Fruit fly (Drosophila melanogaster) whole organism, pupa: ENCODE measurements around the gene CG11841.

Source experiments
- CG10348 ChIP-seq: fragments of 200-800 bp; sonication (Bioruptor generic); IDR thresholded peaks from 2 replicates; pipeline ENCODE4 v1.3.6; 2022; ENCODE audit warnings: missing biosample characterization, missing genetic modification characterization
- CG12605 ChIP-seq: fragments of 200-800 bp; sonication (Bioruptor generic); IDR thresholded peaks from 2 replicates; pipeline ENCODE4 v1.3.6; 2022; ENCODE audit warnings: missing biosample characterization, missing genetic modification characterization
- CG13204 ChIP-seq: fragments of 200-800 bp; sonication (Bioruptor generic); optimal IDR thresholded peaks from 2 replicates; lab custom pipeline; 2018; ENCODE audit warnings: missing biosample characterization, mild to moderate bottlenecking, missing genetic modification characterization, moderate library complexity
- CG14655 ChIP-seq: fragments of 200-800 bp; sonication (Bioruptor generic); optimal IDR thresholded peaks from 3 replicates; lab custom pipeline; 2017; ENCODE audit warnings: mild to moderate bottlenecking, missing biosample characterization, missing genetic modification reagents, missing genetic modification characterization
- CG15710 ChIP-seq: fragments of 200-800 bp; sonication (Bioruptor generic); optimal IDR thresholded peaks from 2 replicates; lab custom pipeline; 2018; ENCODE audit warnings: missing biosample characterization, mild to moderate bottlenecking, missing genetic modification characterization, moderate library complexity
- CG17806 ChIP-seq: fragments of 200-800 bp; sonication (Bioruptor generic); optimal IDR thresholded peaks from 2 replicates; lab custom pipeline; 2018; ENCODE audit warnings: missing biosample characterization, mild to moderate bottlenecking, missing genetic modification characterization, moderate library complexity
- CG32121 ChIP-seq: fragments of 200-800 bp; sonication (Bioruptor generic); IDR thresholded peaks from 2 replicates; pipeline ENCODE4 v1.3.6; 2022; ENCODE audit warnings: missing biosample characterization, missing genetic modification characterization
- CG34367 ChIP-seq: fragments of 200-800 bp; sonication (Bioruptor generic); optimal IDR thresholded peaks from 2 replicates; lab custom pipeline; 2018; ENCODE audit warnings: missing biosample characterization, mild to moderate bottlenecking, missing genetic modification characterization
- CG4496 ChIP-seq: fragments of 200-800 bp; sonication (Bioruptor generic); IDR thresholded peaks from 3 replicates; pipeline ENCODE4 v1.3.6; 2022; ENCODE audit warnings: missing biosample characterization, missing genetic modification characterization
- CG8159 ChIP-seq: fragments of 200-800 bp; sonication (Bioruptor generic); optimal IDR thresholded peaks from 3 replicates; lab custom pipeline; 2018; ENCODE audit warnings: missing biosample characterization, mild to moderate bottlenecking, missing genetic modification characterization, moderate library complexity
- CG8301 ChIP-seq: fragments of 200-800 bp; sonication (Bioruptor generic); optimal IDR thresholded peaks from 2 replicates; lab custom pipeline; 2018; ENCODE audit warnings: missing biosample characterization, mild to moderate bottlenecking, missing genetic modification characterization
- CG9948 ChIP-seq: fragments of 200-800 bp; sonication (Bioruptor generic); optimal IDR thresholded peaks from 2 replicates; lab custom pipeline; 2018; ENCODE audit warnings: missing biosample characterization, mild to moderate bottlenecking, missing genetic modification characterization, moderate library complexity
- D1 ChIP-seq: fragments of 200-800 bp; sonication (Bioruptor generic); optimal IDR thresholded peaks from 2 replicates; lab custom pipeline; 2018; ENCODE audit warnings: missing biosample characterization, mild to moderate bottlenecking, missing genetic modification characterization, moderate library complexity
- EcR ChIP-seq: fragments of 200-800 bp; sonication (Bioruptor generic); optimal IDR thresholded peaks from 3 replicates; lab custom pipeline; 2019; ENCODE audit warnings: missing biosample characterization, missing genetic modification characterization, mild to moderate bottlenecking, moderate library complexity, missing genetic modification reagents
- Ets98B ChIP-seq: fragments of 200-800 bp; sonication (Bioruptor generic); IDR thresholded peaks from 2 replicates; pipeline ENCODE4 v1.3.6; 2022; ENCODE audit warnings: missing biosample characterization, missing genetic modification characterization
- Pif1A ChIP-seq: fragments of 200-800 bp; sonication (Bioruptor generic); optimal IDR thresholded peaks from 3 replicates; lab custom pipeline; 2016; ENCODE audit warnings: missing biosample characterization, missing genetic modification characterization
- Pif1B ChIP-seq: fragments of 200-800 bp; sonication (Bioruptor generic); optimal IDR thresholded peaks from 3 replicates; lab custom pipeline; 2016; ENCODE audit warnings: missing biosample characterization, missing genetic modification characterization
- Snoo ChIP-seq: fragments of 200-800 bp; sonication (Bioruptor generic); optimal IDR thresholded peaks from 3 replicates; lab custom pipeline; 2017; ENCODE audit warnings: missing biosample characterization, mild to moderate bottlenecking, missing genetic modification characterization, inconsistent platforms
- fd96Ca ChIP-seq: fragments of 200-800 bp; sonication (Bioruptor generic); IDR thresholded peaks from 3 replicates; pipeline ENCODE4 v1.3.6; 2022; ENCODE audit warnings: missing biosample characterization, missing genetic modification characterization
- gl ChIP-seq: fragments of 200-800 bp; sonication (Bioruptor generic); optimal IDR thresholded peaks from 2 replicates; lab custom pipeline; 2018; ENCODE audit warnings: missing biosample characterization, mild to moderate bottlenecking, missing genetic modification characterization
- rn ChIP-seq: fragments of 200-800 bp; sonication (Bioruptor generic); IDR thresholded peaks from 2 replicates; pipeline ENCODE4 v1.3.6; 2022; ENCODE audit warnings: missing biosample characterization, missing genetic modification characterization

CG11841 gene

DNA sequence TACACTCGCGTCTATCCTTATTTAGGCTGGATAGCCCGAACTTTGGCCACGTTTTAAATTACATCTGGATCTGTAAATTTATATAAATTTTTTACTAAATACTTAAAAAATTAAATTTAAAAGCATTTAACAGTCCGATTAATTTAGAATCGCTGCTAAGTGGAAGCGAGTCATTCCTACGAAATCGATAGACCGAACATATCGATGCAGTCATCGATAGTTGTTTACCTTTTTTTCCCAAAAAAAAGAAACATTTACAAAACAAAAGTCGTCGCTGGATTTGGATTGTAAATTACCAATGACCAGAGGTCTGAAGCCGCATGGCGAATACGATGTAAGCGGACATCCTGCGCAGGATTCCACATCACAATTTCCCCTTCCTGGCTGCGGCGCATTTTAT lies 4.9 kb downstream of the CG11841 start, which contains the start of gene Sirt7:
Sirt7 (plus strand) TSS at position 218 of the 400 bp plus-strand sequence.
- TF ChIP-seq CG15710, result peak; percentile 73
- no peak for TF ChIP-seq Pif1A (GFP tag; lab: Kevin White, UChicago)
- TF ChIP-seq CG34367 (tag; lab: Kevin White, UChicago), result peak; percentile 83
- TF ChIP-seq CG12605, result peak; percentile 87
- no peak for TF ChIP-seq EcR (GFP tag; lab: Kevin White, UChicago)
- peak; percentile 82 for TF ChIP-seq CG14655
- peak; percentile 64 for TF ChIP-seq CG9948 (tag; lab: Kevin White, UChicago)
- peak; percentile 67 for TF ChIP-seq Snoo (tag; lab: Kevin White, UChicago)
- TF ChIP-seq Pif1B (GFP tag; lab: Kevin White, UChicago), result no peak
- TF ChIP-seq CG8301 (tag; lab: Kevin White, UChicago), result no peak
- TF ChIP-seq CG10348, result no peak
- TF ChIP-seq CG32121 (GFP tag; lab: Robert Waterston, UW), result peak; percentile 85
- peak; percentile 89 for TF ChIP-seq CG4496 (GFP tag; lab: Robert Waterston, UW)
- peak; percentile 89 for TF ChIP-seq fd96Ca (GFP tag; lab: Robert Waterston, UW)
- no peak for TF ChIP-seq CG13204
- no peak for TF ChIP-seq D1 (tag; lab: Kevin White, UChicago)
- TF ChIP-seq CG8159 (tag; lab: Kevin White, UChicago), result peak; percentile 77
- peak; percentile 56; the same call in 1 of the 2 replicates for TF ChIP-seq rn (GFP tag; lab: Robert Waterston, UW)
- TF ChIP-seq gl (tag; lab: Kevin White, UChicago), result peak; percentile 78
- peak; percentile 66 for TF ChIP-seq CG17806
- peak; percentile 82 for TF ChIP-seq Ets98B (GFP tag; lab: Robert Waterston, UW)

DNA sequence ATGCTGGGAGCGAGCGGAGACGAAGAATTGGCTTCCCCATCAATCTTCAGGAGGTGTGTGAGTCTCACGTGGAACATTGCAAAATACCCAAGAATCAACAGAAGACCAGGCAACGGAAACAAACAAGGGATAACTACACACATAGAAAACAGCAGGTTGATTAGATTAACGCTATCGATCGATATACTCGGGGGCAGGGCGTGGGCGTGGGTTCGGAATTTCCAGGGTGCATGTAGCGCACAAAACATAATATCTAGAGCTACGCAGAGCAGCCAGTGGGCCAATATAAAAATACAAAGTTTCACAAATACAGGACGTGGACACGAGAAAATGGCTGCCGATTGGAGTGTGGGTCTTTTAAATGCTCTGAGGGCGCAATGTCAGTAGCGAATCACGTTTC lies 8.5 kb downstream of the CG11841 start:
- TF ChIP-seq EcR (GFP tag; lab: Kevin White, UChicago), result no peak
- no peak for TF ChIP-seq CG17806
- TF ChIP-seq Ets98B (GFP tag; lab: Robert Waterston, UW), result no peak

DNA sequence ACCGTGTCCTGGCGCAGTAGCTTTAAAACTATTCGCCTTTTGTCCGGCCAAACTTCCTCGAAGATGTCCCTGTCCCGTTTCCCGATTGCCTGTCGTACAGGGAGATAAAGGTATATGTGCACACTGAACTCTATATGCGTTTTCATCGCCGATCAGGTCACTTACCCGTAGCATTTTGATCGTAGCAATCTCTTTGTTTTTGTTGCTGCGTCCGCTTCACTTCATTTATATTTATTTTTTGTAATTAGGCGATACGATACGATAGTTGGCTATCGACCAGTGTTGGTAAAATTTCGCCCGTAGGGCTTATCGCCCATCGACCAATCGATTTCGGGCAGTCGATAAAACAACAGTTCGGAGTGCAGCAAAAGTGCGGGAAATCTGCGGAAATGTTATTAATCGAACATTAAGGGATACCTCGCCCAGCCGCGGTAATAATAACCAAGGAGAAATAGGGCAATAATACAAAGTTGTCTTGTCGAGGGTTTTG lies 11.9 kb downstream of the CG11841 start, which contains the start of the genes Cul5 and Bicra:
Cul5 (minus strand) TSS at position 259 of the 490 bp plus-strand sequence.
Bicra (plus strand) TSS at position 324 of the 490 bp plus-strand sequence.
- TF ChIP-seq CG17806, result no peak
- peak; percentile 51; the same call in 1 of the 2 replicates for TF ChIP-seq CG12605
- TF ChIP-seq CG4496 (GFP tag; lab: Robert Waterston, UW), result no peak
- TF ChIP-seq CG34367 (tag; lab: Kevin White, UChicago), result no peak
- no peak for TF ChIP-seq Snoo (tag; lab: Kevin White, UChicago)
- no peak for TF ChIP-seq CG32121 (GFP tag; lab: Robert Waterston, UW)
- TF ChIP-seq EcR (GFP tag; lab: Kevin White, UChicago), result peak; percentile 94
- no peak for TF ChIP-seq D1 (tag; lab: Kevin White, UChicago)
- TF ChIP-seq, all 21 proteins: peak for 2

DNA sequence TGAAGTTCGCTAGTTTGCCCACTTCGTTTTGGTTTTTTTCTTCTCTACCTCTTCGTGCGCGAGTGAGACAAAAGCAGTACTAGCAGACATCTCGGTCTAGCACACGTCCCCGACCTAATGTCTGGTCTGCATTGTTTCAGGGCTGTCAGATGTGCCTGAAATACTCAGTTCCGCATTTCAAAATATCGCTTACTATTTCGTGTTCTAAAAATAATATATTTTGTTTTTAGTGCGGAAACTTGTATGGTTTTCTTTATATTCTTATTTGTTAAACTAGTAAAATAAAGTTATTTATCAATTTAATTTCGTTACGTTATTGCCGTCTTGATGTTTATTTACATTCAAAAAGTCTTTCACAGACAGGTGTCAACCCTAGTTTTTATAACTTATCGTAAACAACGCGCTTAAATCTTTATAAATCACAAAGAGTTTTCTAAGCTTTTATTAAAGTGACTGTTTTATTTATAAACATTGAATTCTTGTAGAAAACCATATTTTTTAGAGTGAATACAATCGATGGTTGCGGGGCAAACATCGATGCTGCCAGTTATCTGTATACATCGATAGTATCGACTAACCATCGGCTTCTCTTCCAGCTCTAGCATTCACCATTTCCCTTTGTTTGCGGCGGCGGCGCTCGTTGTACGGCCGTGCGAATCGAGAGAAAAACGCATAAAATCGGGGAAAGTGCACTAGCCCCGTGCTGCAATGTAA lies 12.5 kb downstream of the CG11841 start:
- TF ChIP-seq D1 (tag; lab: Kevin White, UChicago), result no peak
- TF ChIP-seq Ets98B (GFP tag; lab: Robert Waterston, UW), result no peak
- no peak for TF ChIP-seq CG10348
- TF ChIP-seq rn (GFP tag; lab: Robert Waterston, UW), result no peak
- TF ChIP-seq CG8159 (tag; lab: Kevin White, UChicago), result peak; percentile 82
- peak; percentile 80 for TF ChIP-seq CG15710
- TF ChIP-seq CG4496 (GFP tag; lab: Robert Waterston, UW), result no peak
- TF ChIP-seq CG13204, result no peak
- TF ChIP-seq Snoo (tag; lab: Kevin White, UChicago), result peak; percentile 46
- TF ChIP-seq CG9948 (tag; lab: Kevin White, UChicago), result peak; percentile 71
- TF ChIP-seq CG12605, result no peak
- TF ChIP-seq gl (tag; lab: Kevin White, UChicago), result no peak
- TF ChIP-seq Pif1A (GFP tag; lab: Kevin White, UChicago), result peak; percentile 59
- peak; percentile 75 for TF ChIP-seq CG17806
- no peak for TF ChIP-seq fd96Ca (GFP tag; lab: Robert Waterston, UW)
- no peak for TF ChIP-seq EcR (GFP tag; lab: Kevin White, UChicago)
- peak; percentile 62 for TF ChIP-seq Pif1B (GFP tag; lab: Kevin White, UChicago)
- TF ChIP-seq CG14655, result peak; percentile 75
- TF ChIP-seq CG34367 (tag; lab: Kevin White, UChicago), result peak; percentile 42
- no peak for TF ChIP-seq CG32121 (GFP tag; lab: Robert Waterston, UW)
- peak; percentile 56 for TF ChIP-seq CG8301 (tag; lab: Kevin White, UChicago)

DNA sequence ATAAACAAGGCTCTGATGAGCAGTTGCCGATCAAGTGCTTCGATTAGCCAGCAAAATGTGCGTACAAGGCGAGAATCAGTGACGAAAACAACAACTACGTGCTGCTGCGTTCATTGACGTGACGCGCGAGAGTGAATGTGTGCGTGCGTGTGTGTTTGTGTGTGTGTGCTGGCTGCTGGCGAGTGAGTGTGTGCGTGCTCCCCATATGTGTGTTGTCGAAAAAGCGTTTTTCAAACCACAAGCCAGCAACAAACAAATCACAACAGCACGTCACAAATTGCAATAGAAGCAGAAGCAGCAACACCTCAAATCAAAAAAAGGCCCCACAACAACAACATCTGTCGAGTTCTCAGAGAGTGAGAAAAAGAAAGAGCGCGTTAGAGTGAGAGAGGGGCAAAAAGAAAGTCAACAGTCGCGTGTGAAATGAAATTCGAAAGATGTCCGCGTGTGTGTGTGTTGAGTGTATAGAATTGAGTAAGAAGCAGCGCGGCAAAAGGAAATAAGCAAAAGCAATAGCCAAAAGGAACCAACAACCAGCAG lies 13.1 kb downstream of the CG11841 start:
- no peak for TF ChIP-seq CG13204
- TF ChIP-seq EcR (GFP tag; lab: Kevin White, UChicago), result peak; percentile 96
- no peak for TF ChIP-seq CG34367 (tag; lab: Kevin White, UChicago)
- TF ChIP-seq, all 21 proteins: peak for 1

DNA sequence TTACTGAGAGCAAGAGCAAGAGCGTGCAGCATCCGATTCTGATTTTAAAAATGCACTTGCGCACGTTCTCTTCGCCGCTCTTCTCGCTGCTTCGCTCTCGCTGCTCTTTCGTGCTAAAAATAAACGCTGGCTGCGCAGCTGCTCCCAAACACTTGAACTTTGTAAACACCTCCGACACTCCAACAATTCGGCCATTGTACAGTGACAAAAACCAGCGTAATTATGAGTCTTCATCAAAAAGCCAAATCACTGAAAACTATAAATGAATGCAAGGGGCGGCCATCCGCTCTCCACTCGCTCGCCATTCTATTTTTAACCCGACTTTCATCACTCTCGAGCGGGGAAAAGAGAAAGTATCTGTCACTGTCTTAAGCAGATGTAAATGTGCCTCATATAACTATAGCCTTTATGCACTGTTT lies 13.8 kb downstream of the CG11841 start:
- no peak for TF ChIP-seq CG10348
- no peak for TF ChIP-seq gl (tag; lab: Kevin White, UChicago)
- no peak for TF ChIP-seq CG32121 (GFP tag; lab: Robert Waterston, UW)
- TF ChIP-seq CG4496 (GFP tag; lab: Robert Waterston, UW), result no peak
- TF ChIP-seq CG13204, result peak; percentile 5
- no peak for TF ChIP-seq fd96Ca (GFP tag; lab: Robert Waterston, UW)
- TF ChIP-seq CG12605, result no peak
- peak; percentile 29 for TF ChIP-seq CG15710
- no peak for TF ChIP-seq D1 (tag; lab: Kevin White, UChicago)
- TF ChIP-seq CG9948 (tag; lab: Kevin White, UChicago), result peak; percentile 18
- peak; percentile 37 for TF ChIP-seq CG8301 (tag; lab: Kevin White, UChicago)
- TF ChIP-seq CG14655, result peak; percentile 61
- TF ChIP-seq Ets98B (GFP tag; lab: Robert Waterston, UW), result no peak
- TF ChIP-seq CG34367 (tag; lab: Kevin White, UChicago), result no peak
- TF ChIP-seq EcR (GFP tag; lab: Kevin White, UChicago), result peak; percentile 79
- peak; percentile 40 for TF ChIP-seq CG17806
- TF ChIP-seq Snoo (tag; lab: Kevin White, UChicago), result peak; percentile 27
- TF ChIP-seq Pif1A (GFP tag; lab: Kevin White, UChicago), result peak; percentile 52
- TF ChIP-seq Pif1B (GFP tag; lab: Kevin White, UChicago), result peak; percentile 29
- TF ChIP-seq rn (GFP tag; lab: Robert Waterston, UW), result no peak
- peak; percentile 30 for TF ChIP-seq CG8159 (tag; lab: Kevin White, UChicago)
- TF ChIP-seq, all 21 proteins: peak for 11
